Worm (Caenorhabditis elegans) whole organism, L2 larva: ENCODE data around the gene T05A12.4.
A peak's percentile ranks its signal among the peaks of the same experiment; 100 is the strongest.

Experiments used
- C34F6.9 ChIP-seq: fragments of 150-350 bp; optimal IDR thresholded peaks from 2 replicates; lab custom pipeline; 2014; ENCODE audit warnings: missing biosample characterization, missing genetic modification characterization
- F13H6.1 ChIP-seq: sonication (generic microtip); optimal IDR thresholded peaks from 2 replicates; lab custom pipeline; 2016; ENCODE audit warnings: missing genetic modification characterization, missing compliant biosample characterization
- R02D3.7 ChIP-seq: fragments of 150-350 bp; optimal IDR thresholded peaks from 2 replicates; lab custom pipeline; 2014; ENCODE audit warnings: missing biosample characterization, missing genetic modification characterization
- Y55F3AM.14 ChIP-seq: fragments of 200-800 bp; sonication (Bioruptor generic); optimal IDR thresholded peaks from 2 replicates; lab custom pipeline; 2018; ENCODE audit warnings: mild to moderate bottlenecking, missing genetic modification characterization, missing compliant biosample characterization
- ZK546.5 ChIP-seq: sonication (generic microtip); optimal IDR thresholded peaks from 2 replicates; lab custom pipeline; 2017; ENCODE audit warnings: missing biosample characterization, missing genetic modification characterization
- alr-1 ChIP-seq: fragments of 150-350 bp; optimal IDR thresholded peaks from 2 replicates; lab custom pipeline; 2014; ENCODE audit warnings: missing biosample characterization, missing genetic modification characterization
- aly-2 ChIP-seq: fragments of 150-350 bp; optimal IDR thresholded peaks from 2 replicates; lab custom pipeline; 2014; ENCODE audit warnings: missing biosample characterization, missing genetic modification characterization
- ama-1 ChIP-seq: fragments of 150-350 bp; optimal IDR thresholded peaks from 2 replicates; lab custom pipeline; 2018; ENCODE audit warnings: inconsistent platforms
- blmp-1 ChIP-seq: sonication (generic microtip); optimal IDR thresholded peaks from 2 replicates; lab custom pipeline; 2017; ENCODE audit warnings: missing genetic modification characterization, mild to moderate bottlenecking, missing compliant biosample characterization, antibody characterized with exemption, moderate library complexity; ENCODE audit not compliant: insufficient read depth
- ceh-16 ChIP-seq: fragments of 150-350 bp; optimal IDR thresholded peaks from 2 replicates; lab custom pipeline; 2014; ENCODE audit warnings: missing biosample characterization, missing genetic modification characterization
- ceh-82 ChIP-seq: fragments of 150-350 bp; optimal IDR thresholded peaks from 2 replicates; lab custom pipeline; 2014; ENCODE audit warnings: missing biosample characterization, missing genetic modification characterization
- crh-2 ChIP-seq: sonication (generic microtip); optimal IDR thresholded peaks from 2 replicates; lab custom pipeline; 2017; ENCODE audit warnings: missing biosample characterization, missing genetic modification characterization
- dmd-4 ChIP-seq: sonication (generic microtip); optimal IDR thresholded peaks from 2 replicates; lab custom pipeline; 2017; ENCODE audit warnings: missing biosample characterization, missing genetic modification characterization
- egl-27 ChIP-seq: sonication (generic microtip); optimal IDR thresholded peaks from 3 replicates; lab custom pipeline; 2017; ENCODE audit warnings: missing biosample characterization, missing genetic modification reagents, missing genetic modification characterization
- elt-1 ChIP-seq: fragments of 150-350 bp; optimal IDR thresholded peaks from 2 replicates; lab custom pipeline; 2014; ENCODE audit warnings: missing biosample characterization, missing genetic modification characterization
- elt-3 ChIP-seq: sonication (generic microtip); optimal IDR thresholded peaks from 2 replicates; lab custom pipeline; 2017; ENCODE audit warnings: missing biosample characterization, missing genetic modification characterization
- fos-1 ChIP-seq: fragments of 150-350 bp; optimal IDR thresholded peaks from 2 replicates; lab custom pipeline; 2014; ENCODE audit warnings: missing biosample characterization, missing genetic modification characterization
- gmeb-1 ChIP-seq: fragments of 150-350 bp; optimal IDR thresholded peaks from 2 replicates; lab custom pipeline; 2014; ENCODE audit warnings: missing biosample characterization, missing genetic modification characterization
- lin-11 ChIP-seq: fragments of 150-350 bp; sonication (generic microtip); optimal IDR thresholded peaks from 2 replicates; lab custom pipeline; 2014; ENCODE audit warnings: missing biosample characterization, missing genetic modification characterization, inconsistent platforms, mixed read lengths
- lin-13 ChIP-seq: fragments of 150-350 bp; optimal IDR thresholded peaks from 2 replicates; lab custom pipeline; 2014; ENCODE audit warnings: missing biosample characterization, missing genetic modification reagents, missing genetic modification characterization
- lin-39 ChIP-seq: fragments of 150-350 bp; optimal IDR thresholded peaks from 2 replicates; lab custom pipeline; 2014; ENCODE audit warnings: missing biosample characterization, missing genetic modification reagents, missing genetic modification characterization
- lsy-2 ChIP-seq, 2 experiments: fragments of 150-350 bp in 1 of 2; sonication (generic microtip) in 1 of 2; optimal IDR thresholded peaks; 2 replicates each; lab custom pipeline; 2014 to 2017; ENCODE audit warnings: missing biosample characterization in 2 of 2, missing genetic modification characterization in 2 of 2
- mab-5 ChIP-seq: fragments of 150-350 bp; optimal IDR thresholded peaks from 2 replicates; lab custom pipeline; 2014; ENCODE audit warnings: missing biosample characterization, missing genetic modification characterization
- mbf-1 ChIP-seq: sonication (generic microtip); optimal IDR thresholded peaks from 2 replicates; lab custom pipeline; 2017; ENCODE audit warnings: missing biosample characterization, missing genetic modification characterization
- mdl-1 ChIP-seq, 2 experiments: fragments of 150-350 bp in 1 of 2; sonication (generic microtip) in 1 of 2; optimal IDR thresholded peaks; 2 replicates each; lab custom pipeline; 2017; ENCODE audit warnings: missing biosample characterization in 2 of 2, missing genetic modification characterization in 2 of 2
- nhr-10 ChIP-seq: sonication (generic microtip); optimal IDR thresholded peaks from 2 replicates; lab custom pipeline; 2017; ENCODE audit warnings: missing biosample characterization, missing genetic modification characterization
- nhr-11 ChIP-seq: fragments of 150-350 bp; optimal IDR thresholded peaks from 2 replicates; lab custom pipeline; 2014; ENCODE audit warnings: missing biosample characterization, missing genetic modification characterization
- nhr-12 ChIP-seq: fragments of 150-350 bp; optimal IDR thresholded peaks from 2 replicates; lab custom pipeline; 2014; ENCODE audit warnings: missing biosample characterization, missing genetic modification characterization
- nhr-129 ChIP-seq: fragments of 150-350 bp; optimal IDR thresholded peaks from 2 replicates; lab custom pipeline; 2014; ENCODE audit warnings: missing biosample characterization, missing genetic modification characterization
- nhr-21 ChIP-seq: fragments of 150-350 bp; optimal IDR thresholded peaks from 2 replicates; lab custom pipeline; 2014; ENCODE audit warnings: missing biosample characterization, missing genetic modification characterization
- nhr-23 ChIP-seq: fragments of 150-350 bp; optimal IDR thresholded peaks from 2 replicates; lab custom pipeline; 2014; ENCODE audit warnings: missing biosample characterization, missing genetic modification reagents, missing genetic modification characterization
- nhr-237 ChIP-seq: fragments of 150-350 bp; optimal IDR thresholded peaks from 2 replicates; lab custom pipeline; 2014; ENCODE audit warnings: missing biosample characterization, missing genetic modification characterization
- nhr-25 ChIP-seq: fragments of 150-350 bp; sonication (generic microtip); optimal IDR thresholded peaks from 3 replicates; lab custom pipeline; 2014; ENCODE audit warnings: missing biosample characterization, missing genetic modification characterization
- nhr-6 ChIP-seq: fragments of 150-350 bp; optimal IDR thresholded peaks from 2 replicates; lab custom pipeline; 2014; ENCODE audit warnings: missing biosample characterization, missing genetic modification characterization
- nhr-77 ChIP-seq: fragments of 150-350 bp; optimal IDR thresholded peaks from 2 replicates; lab custom pipeline; 2014; ENCODE audit warnings: missing biosample characterization, missing genetic modification characterization
- peb-1 ChIP-seq: fragments of 150-350 bp; optimal IDR thresholded peaks from 2 replicates; lab custom pipeline; 2014; ENCODE audit warnings: missing biosample characterization, missing genetic modification characterization
- sem-4 ChIP-seq: fragments of 150-350 bp; optimal IDR thresholded peaks from 2 replicates; lab custom pipeline; 2014; ENCODE audit warnings: missing biosample characterization, missing genetic modification reagents, missing genetic modification characterization
- skn-1 ChIP-seq: sonication (generic microtip); optimal IDR thresholded peaks from 2 replicates; lab custom pipeline; 2017; ENCODE audit warnings: missing biosample characterization, missing genetic modification characterization
- sma-3 ChIP-seq: sonication (generic microtip); optimal IDR thresholded peaks from 2 replicates; lab custom pipeline; 2016; ENCODE audit warnings: missing genetic modification reagents, missing genetic modification characterization, missing compliant biosample characterization
- sma-9 ChIP-seq, 2 experiments: fragments of 150-350 bp in 1 of 2; sonication (generic microtip) in 1 of 2; optimal IDR thresholded peaks; 2 replicates each; lab custom pipeline; 2014 to 2016; ENCODE audit warnings: missing genetic modification characterization in 2 of 2, mild to moderate bottlenecking in 1 of 2, missing biosample characterization in 1 of 2, missing compliant biosample characterization in 1 of 2, missing genetic modification reagents in 1 of 2, moderate library complexity in 1 of 2
- snpc-4 ChIP-seq: fragments of 150-350 bp; optimal IDR thresholded peaks from 2 replicates; lab custom pipeline; 2014; ENCODE audit warnings: missing biosample characterization, missing genetic modification characterization
- unc-39 ChIP-seq: fragments of 150-350 bp; optimal IDR thresholded peaks from 2 replicates; lab custom pipeline; 2014; ENCODE audit warnings: missing biosample characterization, missing genetic modification characterization
- unc-55 ChIP-seq: fragments of 150-350 bp; sonication (generic microtip); optimal IDR thresholded peaks from 3 replicates; lab custom pipeline; 2014; ENCODE audit warnings: missing biosample characterization, missing genetic modification reagents, missing genetic modification characterization
- unc-62 ChIP-seq: fragments of 150-350 bp; optimal IDR thresholded peaks from 2 replicates; lab custom pipeline; 2014; ENCODE audit warnings: missing biosample characterization, missing genetic modification reagents, missing genetic modification characterization
- zag-1 ChIP-seq: fragments of 150-350 bp; optimal IDR thresholded peaks from 2 replicates; lab custom pipeline; 2014; ENCODE audit warnings: missing biosample characterization, missing genetic modification characterization
- ztf-1 ChIP-seq: fragments of 200-800 bp; sonication (Bioruptor generic); conservative IDR thresholded peaks from 2 replicates; pipeline ENCODE4 v1.3.6; 2022; ENCODE audit warnings: missing genetic modification characterization, missing compliant biosample characterization
- ztf-11 ChIP-seq: sonication (generic microtip); optimal IDR thresholded peaks from 2 replicates; lab custom pipeline; 2017; ENCODE audit warnings: missing biosample characterization, missing genetic modification characterization
- ztf-4 ChIP-seq: fragments of 150-350 bp; optimal IDR thresholded peaks from 2 replicates; lab custom pipeline; 2014; ENCODE audit warnings: missing biosample characterization, missing genetic modification characterization

The T05A12.4 gene

ce11 chrIV:6881183-6881582, 6.6 kb upstream of the T05A12.4 start:
- no peak for TF ChIP-seq alr-1
- no peak for TF ChIP-seq ztf-1 (GFP tag; lab: Robert Waterston, UW)
- no peak for TF ChIP-seq unc-62 (GFP tag; lab: Kevin White, UChicago)
- TF ChIP-seq peb-1 (tag; lab: Kevin White, UChicago), result no peak
- TF ChIP-seq lin-39 (tag; lab: Kevin White, UChicago), result no peak
- no peak for TF ChIP-seq unc-39 (tag; lab: Kevin White, UChicago)
- no peak for TF ChIP-seq ZK546.5 (tag; lab: Kevin White, UChicago)
- TF ChIP-seq R02D3.7 (tag; lab: Kevin White, UChicago), result no peak
- no peak for TF ChIP-seq ceh-16
- TF ChIP-seq nhr-12 (tag; lab: Kevin White, UChicago), result no peak
- peak; percentile 100 for TF ChIP-seq sma-9 (GFP tag; optimal IDR thresholded peaks at IDR 0.05; lab: Kevin White, UChicago)
- TF ChIP-seq sma-9 (tag; optimal IDR thresholded peaks at IDR 0.05; lab: Kevin White, UChicago), result peak; percentile 86
- peak; percentile 3 for TF ChIP-seq snpc-4 (tag; lab: Kevin White, UChicago)
- TF ChIP-seq nhr-237 (tag; lab: Kevin White, UChicago), result no peak
- peak; percentile 42 for TF ChIP-seq nhr-6 (tag; lab: Kevin White, UChicago)
- no peak for TF ChIP-seq ceh-82 (tag; lab: Kevin White, UChicago)
- no peak for TF ChIP-seq gmeb-1 (tag; lab: Kevin White, UChicago)
- TF ChIP-seq mdl-1 (tag; optimal IDR thresholded peaks at IDR 0.05; lab: Kevin White, UChicago), result peak; percentile 49 to 62
- no peak for TF ChIP-seq nhr-23 (tag; lab: Kevin White, UChicago)
- peak; percentile 24 for TF ChIP-seq nhr-21
- no peak for TF ChIP-seq lin-11
- TF ChIP-seq elt-1, result no peak
- TF ChIP-seq ztf-4 (tag; lab: Kevin White, UChicago), result no peak
- no peak for TF ChIP-seq nhr-25 (tag; lab: Kevin White, UChicago)
- TF ChIP-seq blmp-1, result peak; percentile 8
- TF ChIP-seq elt-3 (tag; lab: Kevin White, UChicago), result no peak
- TF ChIP-seq mab-5 (tag; lab: Kevin White, UChicago), result peak; percentile 51
- TF ChIP-seq lin-13 (GFP tag; lab: Kevin White, UChicago), result peak; percentile 42
- TF ChIP-seq nhr-11 (tag; lab: Kevin White, UChicago), result no peak
- no peak for TF ChIP-seq skn-1 (tag; lab: Kevin White, UChicago)
- peak; percentile 53 for TF ChIP-seq sem-4 (tag; lab: Kevin White, UChicago)
- no peak for TF ChIP-seq nhr-77 (tag; lab: Kevin White, UChicago)
- no peak for TF ChIP-seq dmd-4 (tag; lab: Kevin White, UChicago)
- TF ChIP-seq F13H6.1 (tag; lab: Kevin White, UChicago), result peak; percentile 89
- TF ChIP-seq C34F6.9 (tag; lab: Kevin White, UChicago), result peak; percentile 60
- no peak for TF ChIP-seq ama-1 (lab: Kevin White, UChicago)
- peak; percentile 66 for TF ChIP-seq fos-1 (tag; lab: Kevin White, UChicago)
- TF ChIP-seq lsy-2 (tag; optimal IDR thresholded peaks at IDR 0.05; lab: Kevin White, UChicago), result peak in 1 of 2 experiments; percentile 75
- TF ChIP-seq nhr-10 (tag; lab: Kevin White, UChicago), result no peak
- TF ChIP-seq aly-2, result no peak
- TF ChIP-seq crh-2, result peak; percentile 39
- TF ChIP-seq ztf-11 (tag; lab: Kevin White, UChicago), result no peak
- TF ChIP-seq zag-1 (tag; lab: Kevin White, UChicago), result peak; percentile 67
- peak; percentile 45 for TF ChIP-seq unc-55
- no peak for TF ChIP-seq sma-3 (GFP tag; lab: Kevin White, UChicago)
- no peak for TF ChIP-seq mbf-1 (tag; lab: Kevin White, UChicago)
- TF ChIP-seq nhr-129, result peak; percentile 86
- TF ChIP-seq Y55F3AM.14, result no peak
- peak; percentile 71 for TF ChIP-seq egl-27
- TF ChIP-seq, all 48 proteins: peak for 18
